Fruit fly (Drosophila melanogaster): Measurements from ENCODE around the gene VhaPPA1-1.

DNA sequence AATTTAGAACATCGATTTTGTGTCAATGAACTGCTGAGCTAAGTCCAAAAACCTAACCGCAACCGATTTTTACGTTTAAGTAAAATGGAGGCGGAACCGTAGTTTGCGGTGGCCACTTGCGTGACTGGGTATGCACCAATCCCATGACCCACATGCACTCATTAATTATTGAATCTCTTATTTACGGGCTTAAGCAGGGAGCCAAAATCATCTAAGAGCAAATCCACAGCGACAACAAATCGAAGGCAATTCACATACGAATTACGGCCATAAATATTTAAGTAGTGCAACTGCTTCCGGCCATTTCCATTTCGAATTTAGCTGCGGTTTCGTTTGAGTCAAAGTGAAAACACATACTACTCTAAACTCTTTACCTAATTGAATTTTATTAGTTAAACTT, 39.0 kb downstream of the VhaPPA1-1 start:
- no peak for TF ChIP-seq tj (GFP tag; optimal IDR thresholded peaks at IDR 0.05)
- TF ChIP-seq CG7101 (tag; optimal IDR thresholded peaks at IDR 0.05): no peak
- TF ChIP-seq Hr96 (GFP tag; optimal IDR thresholded peaks at IDR 0.05): no peak
- TF ChIP-seq bab1 (GFP tag; optimal IDR thresholded peaks at IDR 0.05): no peak
- no peak for TF ChIP-seq CG7045 (GFP tag; optimal IDR thresholded peaks at IDR 0.05)
- no peak for TF ChIP-seq CG1620 (GFP tag; optimal IDR thresholded peaks at IDR 0.05)
- no peak for TF ChIP-seq Clk (GFP tag; optimal IDR thresholded peaks at IDR 0.05)
- TF ChIP-seq CG12768 (GFP tag; optimal IDR thresholded peaks at IDR 0.05): no peak
- no peak for TF ChIP-seq Mnt (GFP tag; optimal IDR thresholded peaks at IDR 0.05)
- TF ChIP-seq cnc (optimal IDR thresholded peaks at IDR 0.05): no peak
- TF ChIP-seq toe (GFP tag; optimal IDR thresholded peaks at IDR 0.05): no peak

All from whole organism, adult.